Worm (Caenorhabditis elegans): ENCODE data around the gene H06A10.1.

DNA sequence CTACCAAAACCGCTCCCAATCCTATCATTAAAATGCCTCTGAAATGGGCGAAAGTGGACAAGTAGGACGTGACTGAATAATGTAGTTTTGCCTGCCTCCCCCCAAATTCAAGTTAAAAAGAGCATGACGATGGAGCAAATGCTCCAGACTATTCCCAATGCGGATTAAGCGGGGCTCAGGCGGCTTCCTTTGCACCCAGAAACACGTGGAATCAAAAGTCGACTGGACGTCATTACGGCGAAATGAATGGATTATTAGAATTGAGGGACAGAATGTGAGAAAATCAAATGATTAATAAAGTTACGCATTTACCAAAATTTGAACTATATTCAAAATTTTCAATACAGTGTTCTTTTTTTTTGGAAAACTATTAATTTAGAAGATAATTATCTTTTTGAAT, 7.4 kb upstream of the H06A10.1 start:
- no peak for TF ChIP-seq unc-62 (GFP tag; optimal IDR thresholded peaks at IDR 0.05)
- TF ChIP-seq egl-27 (tag; optimal IDR thresholded peaks at IDR 0.05): no peak
- TF ChIP-seq mdl-1 (tag; optimal IDR thresholded peaks at IDR 0.05): no peak
- TF ChIP-seq aly-2 (tag; optimal IDR thresholded peaks at IDR 0.05): no peak
